Fruit fly (Drosophila melanogaster): Measurements from ENCODE around the gene GstD1.

Gene GstD1

DNA sequence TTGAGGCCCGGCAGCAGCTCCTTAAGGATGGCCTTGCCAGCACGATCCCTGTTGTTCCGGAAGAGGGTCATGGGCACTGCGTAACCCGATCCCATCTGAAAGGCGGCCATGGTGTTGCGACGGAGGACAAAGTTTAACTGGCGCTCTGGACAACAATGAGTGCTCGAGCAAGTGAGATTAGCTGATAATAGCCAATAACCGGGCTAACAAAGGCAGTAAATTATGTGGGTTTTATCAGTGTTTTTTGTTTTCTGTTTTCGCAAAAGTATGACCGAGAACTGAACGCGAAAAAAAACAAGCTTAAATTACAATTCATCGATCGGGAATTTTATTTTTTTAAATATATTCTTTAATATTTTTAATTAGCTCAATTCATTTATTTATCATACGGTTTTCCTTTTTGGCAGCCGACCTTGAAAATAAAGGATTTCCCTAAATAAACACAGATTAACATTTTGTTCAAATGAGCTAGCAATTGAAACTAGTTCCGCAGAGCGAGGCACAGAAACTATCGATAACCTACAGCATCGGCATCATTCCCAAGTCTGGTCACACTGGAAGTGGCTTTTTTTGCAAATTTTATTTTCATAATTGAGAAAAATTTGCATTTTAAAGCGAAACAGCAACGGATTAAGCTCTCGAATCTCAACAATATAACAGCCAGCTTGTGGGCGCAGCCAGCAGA, 44.3 kb upstream of the GstD1 start, which contains the start of the genes Dip-C and pps (continued):
- no peak for TF ChIP-seq fu2 (GFP tag; optimal IDR thresholded peaks at IDR 0.05)
- TF ChIP-seq CG1832 (GFP tag; optimal IDR thresholded peaks at IDR 0.05) = no peak
- TF ChIP-seq z (GFP tag; IDR thresholded peaks at IDR 0.05) = no peak
- peak; percentile 28 for TF ChIP-seq CG9727 (GFP tag; optimal IDR thresholded peaks at IDR 0.05)
- no peak for TF ChIP-seq D (optimal IDR thresholded peaks at IDR 0.05)
- no peak for TF ChIP-seq D (GFP tag; optimal IDR thresholded peaks at IDR 0.05)
- no peak for TF ChIP-seq Gug (GFP tag; IDR thresholded peaks at IDR 0.05)
- no peak for TF ChIP-seq D19B (GFP tag; optimal IDR thresholded peaks at IDR 0.05)
- no peak for TF ChIP-seq CG3726 (GFP tag; IDR thresholded peaks at IDR 0.05)
- no peak for TF ChIP-seq kah (GFP tag; optimal IDR thresholded peaks at IDR 0.05)
- TF ChIP-seq YL-1 (GFP tag; optimal IDR thresholded peaks at IDR 0.05) = peak; percentile 84
- TF ChIP-seq Ptx1 (GFP tag; IDR thresholded peaks at IDR 0.05) = no peak
- no peak for TF ChIP-seq ems (GFP tag; optimal IDR thresholded peaks at IDR 0.05)
- no peak for TF ChIP-seq CG1792 (GFP tag; optimal IDR thresholded peaks at IDR 0.05)
- TF ChIP-seq trem (tag; optimal IDR thresholded peaks at IDR 0.05) = peak; percentile 57
- peak; percentile 73 for TF ChIP-seq row (GFP tag; IDR thresholded peaks at IDR 0.05)
- no peak for TF ChIP-seq TFAM (GFP tag; optimal IDR thresholded peaks at IDR 0.05)
- no peak for TF ChIP-seq CG6813 (GFP tag; optimal IDR thresholded peaks at IDR 0.05)
- no peak for TF ChIP-seq Jarid2 (GFP tag; optimal IDR thresholded peaks at IDR 0.05)
- TF ChIP-seq btn (GFP tag; optimal IDR thresholded peaks at IDR 0.05) = no peak
- TF ChIP-seq CG3995 (GFP tag; optimal IDR thresholded peaks at IDR 0.05) = no peak
- TF ChIP-seq CG11093 (GFP tag; IDR thresholded peaks at IDR 0.05) = no peak
- TF ChIP-seq wek (GFP tag; optimal IDR thresholded peaks at IDR 0.05) = peak; percentile 13
- TF ChIP-seq zfh1 (GFP tag; IDR thresholded peaks at IDR 0.05) = no peak
- no peak for TF ChIP-seq CG32767 (GFP tag; IDR thresholded peaks at IDR 0.05)
- TF ChIP-seq CG18262 (tag; optimal IDR thresholded peaks at IDR 0.05) = no peak
- peak; percentile 52 for TF ChIP-seq CG12391 (tag; optimal IDR thresholded peaks at IDR 0.05)
- no peak for TF ChIP-seq Hr3 (GFP tag; optimal IDR thresholded peaks at IDR 0.05)
- TF ChIP-seq hbn (GFP tag; IDR thresholded peaks at IDR 0.05; ENCODE audit: partially characterized antibody) = peak; percentile 73
- no peak for TF ChIP-seq CG31388 (GFP tag; optimal IDR thresholded peaks at IDR 0.05)
- no peak for TF ChIP-seq CG3847 (GFP tag; IDR thresholded peaks at IDR 0.05)
- TF ChIP-seq CG10462 (GFP tag; optimal IDR thresholded peaks at IDR 0.05) = no peak
- no peak for TF ChIP-seq Oli (tag; optimal IDR thresholded peaks at IDR 0.05)
- peak; percentile 74 for TF ChIP-seq Bgb (GFP tag; IDR thresholded peaks at IDR 0.05; ENCODE audit: partially characterized antibody)
- TF ChIP-seq mam (GFP tag; optimal IDR thresholded peaks at IDR 0.05) = no peak
- TF ChIP-seq chn (GFP tag; optimal IDR thresholded peaks at IDR 0.05) = no peak
- no peak for TF ChIP-seq dm (GFP tag; optimal IDR thresholded peaks at IDR 0.05)
- peak; percentile 58; the same call in 2 of the 3 replicates for TF ChIP-seq vnd (GFP tag; IDR thresholded peaks at IDR 0.05; ENCODE audit: partially characterized antibody)
- no peak for TF ChIP-seq pnt (GFP tag; optimal IDR thresholded peaks at IDR 0.05)
- no peak for TF ChIP-seq corto (GFP tag; optimal IDR thresholded peaks at IDR 0.05)
- no peak for TF ChIP-seq nerfin-2 (GFP tag; IDR thresholded peaks at IDR 0.05; ENCODE audit: partially characterized antibody)
- no peak for TF ChIP-seq so (GFP tag; IDR thresholded peaks at IDR 0.05)
- TF ChIP-seq pan (optimal IDR thresholded peaks at IDR 0.05) = no peak
- peak in 1 of 2 experiments; percentile 9 for TF ChIP-seq pan (GFP tag; optimal IDR thresholded peaks at IDR 0.05 in 1 of 2, IDR thresholded peaks at IDR 0.05 in 1 of 2)
- TF ChIP-seq ssp (GFP tag; IDR thresholded peaks at IDR 0.05) = no peak
- peak; percentile 85 for TF ChIP-seq CG4617 (GFP tag; optimal IDR thresholded peaks at IDR 0.05; ENCODE audit: borderline replicate concordance)
- TF ChIP-seq CG42726 (GFP tag; IDR thresholded peaks at IDR 0.05; ENCODE audit: partially characterized antibody) = peak; percentile 52; the same call in 1 of the 2 replicates
- no peak for TF ChIP-seq CG16779 (GFP tag; IDR thresholded peaks at IDR 0.05)
- TF ChIP-seq oc (tag; optimal IDR thresholded peaks at IDR 0.05) = no peak
- no peak for TF ChIP-seq pfk (GFP tag; optimal IDR thresholded peaks at IDR 0.05)
- TF ChIP-seq zfh2 (GFP tag; optimal IDR thresholded peaks at IDR 0.05) = no peak
